Worm (Caenorhabditis elegans): ENCODE results near the gene lido-6.

DNA sequence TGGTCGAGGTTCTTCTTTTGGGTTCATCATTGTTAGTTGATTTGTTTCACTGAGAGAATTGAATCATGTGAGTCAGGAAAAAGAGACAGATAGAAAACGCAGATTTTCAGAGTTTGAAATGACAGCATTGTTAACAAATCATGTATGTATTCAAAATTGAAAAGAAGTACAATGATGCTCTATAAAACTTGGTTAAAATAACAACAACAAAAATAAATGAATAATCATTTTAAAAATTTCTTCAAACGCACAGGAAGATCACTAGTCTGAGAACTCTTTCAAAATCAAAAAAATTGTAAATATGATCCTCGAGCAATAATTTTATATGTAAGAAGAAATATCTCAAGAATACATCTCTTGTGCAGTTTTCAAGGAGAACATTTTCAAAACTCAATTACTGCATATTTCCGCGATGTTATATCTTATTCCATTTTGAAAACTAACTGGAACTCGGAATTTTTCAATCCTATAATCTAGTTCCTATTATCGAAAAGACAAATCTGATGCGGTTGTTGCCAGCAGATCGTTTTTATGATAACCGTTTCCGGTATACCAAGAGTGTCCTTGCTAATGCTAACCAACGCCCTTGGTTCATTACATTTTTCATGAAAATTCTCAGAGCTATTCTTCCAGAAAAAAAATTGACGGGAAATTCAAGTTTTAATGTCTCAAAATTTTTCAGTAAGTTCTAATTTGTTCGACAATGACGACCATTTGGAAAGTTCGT, 18.3 kb downstream of the lido-6 start, which contains the start of gene lido-1:
- no peak for TF ChIP-seq lsy-2 (tag; optimal IDR thresholded peaks at IDR 0.05)
- TF ChIP-seq Y55F3AM.14 (GFP tag; optimal IDR thresholded peaks at IDR 0.05): no peak
- TF ChIP-seq lin-39 (tag; optimal IDR thresholded peaks at IDR 0.05): no peak
- TF ChIP-seq ZK546.5 (tag; optimal IDR thresholded peaks at IDR 0.05): no peak
- TF ChIP-seq F13H6.1 (tag; optimal IDR thresholded peaks at IDR 0.05): no peak
- TF ChIP-seq mdl-1 (tag; optimal IDR thresholded peaks at IDR 0.05): no peak
- no peak for TF ChIP-seq nhr-11 (tag; optimal IDR thresholded peaks at IDR 0.05)
- TF ChIP-seq egl-27 (tag; optimal IDR thresholded peaks at IDR 0.05): no peak
- no peak for TF ChIP-seq ceh-82 (tag; optimal IDR thresholded peaks at IDR 0.05)
- TF ChIP-seq fos-1 (tag; optimal IDR thresholded peaks at IDR 0.05): no peak

All from whole organism, L2 larva.